Fruit fly (Drosophila melanogaster) whole organism: ENCODE results near the gene S6KL.

Experiments
- CG8478 ChIP-seq: fragments of >200 bp; optimal IDR thresholded peaks from 2 replicates; lab custom pipeline; 2018; ENCODE audit warnings: inconsistent platforms
- Dll ChIP-seq: fragments of >200 bp; optimal IDR thresholded peaks from 2 replicates; lab custom pipeline; 2017
- EcR ChIP-seq, 2 experiments: fragments of >200 bp; optimal IDR thresholded peaks; 2 replicates each; lab custom pipeline; 2017; ENCODE audit warnings: missing biosample characterization in 2 of 2, missing genetic modification characterization in 2 of 2, missing genetic modification reagents in 2 of 2
- pan ChIP-seq: fragments of >200 bp; optimal IDR thresholded peaks from 2 replicates; lab custom pipeline; 2017
- psq ChIP-seq: fragments of >200 bp; optimal IDR thresholded peaks from 2 replicates; lab custom pipeline; 2017
- usp ChIP-seq: fragments of >200 bp; optimal IDR thresholded peaks from 2 replicates; lab custom pipeline; 2017; ENCODE audit warnings: missing biosample characterization, missing genetic modification characterization, mixed read lengths

dm6 chrX:18773817-18774216 lies 14.4 kb upstream of the S6KL start, which contains the start of gene CCKLR-17D3:
- TF ChIP-seq usp (GFP tag; lab: Kevin White, UChicago) (no peak), pan (lab: Kevin White, UChicago) (no peak), psq (lab: Kevin White, UChicago) (no peak), CG8478 (lab: Kevin White, UChicago) (no peak), EcR (GFP tag; optimal IDR thresholded peaks at IDR 0.05; lab: Kevin White, UChicago) (no peak), Dll (no peak)
